Worm (Caenorhabditis elegans) whole organism, L2 larva: ENCODE results near the gene sec-61.A.
"Not testable (repeated sequence)": the region's sequence is repeated elsewhere in the genome, so short reads cannot be mapped to it uniquely, and the experiment has no call there.

ENCODE experiments used
- C34F6.9 ChIP-seq: fragments of 150-350 bp; optimal IDR thresholded peaks from 2 replicates; lab custom pipeline; 2014; ENCODE audit warnings: missing biosample characterization, missing genetic modification characterization
- R02D3.7 ChIP-seq: fragments of 150-350 bp; optimal IDR thresholded peaks from 2 replicates; lab custom pipeline; 2014; ENCODE audit warnings: missing biosample characterization, missing genetic modification characterization
- Y55F3AM.14 ChIP-seq: fragments of 200-800 bp; sonication (Bioruptor generic); optimal IDR thresholded peaks from 2 replicates; lab custom pipeline; 2018; ENCODE audit warnings: mild to moderate bottlenecking, missing genetic modification characterization, missing compliant biosample characterization
- alr-1 ChIP-seq: fragments of 150-350 bp; optimal IDR thresholded peaks from 2 replicates; lab custom pipeline; 2014; ENCODE audit warnings: missing biosample characterization, missing genetic modification characterization
- ama-1 ChIP-seq: fragments of 150-350 bp; optimal IDR thresholded peaks from 2 replicates; lab custom pipeline; 2018; ENCODE audit warnings: inconsistent platforms
- dmd-4 ChIP-seq: sonication (generic microtip); optimal IDR thresholded peaks from 2 replicates; lab custom pipeline; 2017; ENCODE audit warnings: missing biosample characterization, missing genetic modification characterization
- elt-1 ChIP-seq: fragments of 150-350 bp; optimal IDR thresholded peaks from 2 replicates; lab custom pipeline; 2014; ENCODE audit warnings: missing biosample characterization, missing genetic modification characterization
- fos-1 ChIP-seq: fragments of 150-350 bp; optimal IDR thresholded peaks from 2 replicates; lab custom pipeline; 2014; ENCODE audit warnings: missing biosample characterization, missing genetic modification characterization
- lsy-2 ChIP-seq, 2 experiments: fragments of 150-350 bp in 1 of 2; sonication (generic microtip) in 1 of 2; optimal IDR thresholded peaks; 2 replicates each; lab custom pipeline; 2014 to 2017; ENCODE audit warnings: missing biosample characterization in 2 of 2, missing genetic modification characterization in 2 of 2
- mbf-1 ChIP-seq: sonication (generic microtip); optimal IDR thresholded peaks from 2 replicates; lab custom pipeline; 2017; ENCODE audit warnings: missing biosample characterization, missing genetic modification characterization
- nhr-25 ChIP-seq: fragments of 150-350 bp; sonication (generic microtip); optimal IDR thresholded peaks from 3 replicates; lab custom pipeline; 2014; ENCODE audit warnings: missing biosample characterization, missing genetic modification characterization
- nhr-77 ChIP-seq: fragments of 150-350 bp; optimal IDR thresholded peaks from 2 replicates; lab custom pipeline; 2014; ENCODE audit warnings: missing biosample characterization, missing genetic modification characterization
- peb-1 ChIP-seq: fragments of 150-350 bp; optimal IDR thresholded peaks from 2 replicates; lab custom pipeline; 2014; ENCODE audit warnings: missing biosample characterization, missing genetic modification characterization
- snpc-4 ChIP-seq: fragments of 150-350 bp; optimal IDR thresholded peaks from 2 replicates; lab custom pipeline; 2014; ENCODE audit warnings: missing biosample characterization, missing genetic modification characterization
- unc-55 ChIP-seq: fragments of 150-350 bp; sonication (generic microtip); optimal IDR thresholded peaks from 3 replicates; lab custom pipeline; 2014; ENCODE audit warnings: missing biosample characterization, missing genetic modification reagents, missing genetic modification characterization
- ztf-4 ChIP-seq: fragments of 150-350 bp; optimal IDR thresholded peaks from 2 replicates; lab custom pipeline; 2014; ENCODE audit warnings: missing biosample characterization, missing genetic modification characterization

The sec-61.A gene

DNA sequence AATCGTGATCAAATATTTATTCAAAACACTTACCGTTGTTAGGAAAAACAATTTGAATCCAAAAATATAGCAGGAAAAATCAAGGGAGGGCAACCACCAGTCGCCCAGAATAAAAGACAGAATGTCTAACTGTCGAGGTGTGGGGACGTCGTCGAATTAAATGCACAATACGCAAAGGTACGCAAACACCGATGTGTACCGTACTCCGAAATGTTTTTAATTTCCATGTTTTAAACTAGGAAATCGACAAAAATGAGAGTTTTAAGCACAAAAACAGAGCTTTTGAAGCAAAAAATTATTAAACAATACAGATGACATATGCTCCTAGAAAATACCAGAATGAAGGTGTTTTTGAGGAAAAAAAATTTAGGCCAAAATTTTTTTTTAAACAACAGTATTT is 50.6 kb downstream of the sec-61.A start, which contains the start of gene Y57G11C.51:
Gene Y57G11C.51, minus strand, starts transcription at position 101 of the 400 bp plus-strand sequence.
- not testable (repeated sequence) for TF ChIP-seq elt-1; nhr-77 (tag; lab: Kevin White, UChicago); lsy-2 (tag; optimal IDR thresholded peaks at IDR 0.05; lab: Kevin White, UChicago)

DNA sequence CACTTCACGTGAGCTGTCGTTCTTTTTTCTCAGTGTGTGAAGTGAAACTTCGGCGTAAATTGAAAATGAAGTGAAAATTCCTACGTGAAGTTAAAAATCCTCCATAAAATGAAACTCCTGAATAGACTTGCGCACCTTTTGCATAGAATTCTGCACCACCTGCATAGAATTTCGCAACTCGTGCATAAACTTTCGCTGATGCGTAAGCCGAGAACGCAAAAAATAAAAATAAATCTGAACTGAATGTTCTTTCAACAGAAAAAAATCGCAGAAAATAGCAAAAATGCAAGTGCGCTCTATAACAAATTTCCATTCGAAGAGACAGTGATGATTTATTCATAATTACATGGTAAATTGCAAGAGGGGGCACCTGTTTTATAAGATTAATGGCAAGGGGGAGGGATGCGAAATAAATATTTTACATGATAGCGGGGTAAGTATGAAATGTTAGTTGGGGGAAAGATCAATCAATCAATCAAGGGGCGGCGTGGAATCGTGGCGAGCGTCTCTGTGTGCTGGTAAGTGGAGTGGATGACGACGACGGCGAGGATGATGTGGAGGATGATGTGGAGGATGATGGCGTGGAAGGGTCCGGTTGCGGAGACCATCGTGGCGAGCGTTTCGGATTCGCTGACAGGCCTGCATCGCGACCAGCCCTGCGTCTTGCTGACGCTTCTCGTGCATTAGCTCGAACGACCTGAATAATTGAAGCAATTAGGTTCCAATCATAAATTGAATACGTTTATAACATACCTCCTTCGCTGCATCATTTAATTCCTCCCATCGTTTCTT is 51.6 kb downstream of the sec-61.A start, which contains the start of gene Y57G11C.36:
Gene Y57G11C.36, minus strand, starts transcription at position 502 of the 792 bp plus-strand sequence.
- TF ChIP-seq C34F6.9 (no peak), peb-1 (tag; lab: Kevin White, UChicago) (no peak), nhr-25 (tag; lab: Kevin White, UChicago) (no peak), R02D3.7 (tag; lab: Kevin White, UChicago) (no peak), unc-55 (GFP tag; lab: Kevin White, UChicago) (no peak), ztf-4 (tag; lab: Kevin White, UChicago) (no peak), mbf-1 (tag; lab: Kevin White, UChicago) (no peak), snpc-4 (tag; lab: Kevin White, UChicago) (no peak), alr-1 (tag; lab: Kevin White, UChicago) (no peak), Y55F3AM.14 (no peak), fos-1 (tag; lab: Kevin White, UChicago) (no peak), ama-1 (no peak), dmd-4 (no peak)
